Fruit fly (Drosophila melanogaster): ENCODE results near the gene Hsp26.

Gene Hsp26

DNA sequence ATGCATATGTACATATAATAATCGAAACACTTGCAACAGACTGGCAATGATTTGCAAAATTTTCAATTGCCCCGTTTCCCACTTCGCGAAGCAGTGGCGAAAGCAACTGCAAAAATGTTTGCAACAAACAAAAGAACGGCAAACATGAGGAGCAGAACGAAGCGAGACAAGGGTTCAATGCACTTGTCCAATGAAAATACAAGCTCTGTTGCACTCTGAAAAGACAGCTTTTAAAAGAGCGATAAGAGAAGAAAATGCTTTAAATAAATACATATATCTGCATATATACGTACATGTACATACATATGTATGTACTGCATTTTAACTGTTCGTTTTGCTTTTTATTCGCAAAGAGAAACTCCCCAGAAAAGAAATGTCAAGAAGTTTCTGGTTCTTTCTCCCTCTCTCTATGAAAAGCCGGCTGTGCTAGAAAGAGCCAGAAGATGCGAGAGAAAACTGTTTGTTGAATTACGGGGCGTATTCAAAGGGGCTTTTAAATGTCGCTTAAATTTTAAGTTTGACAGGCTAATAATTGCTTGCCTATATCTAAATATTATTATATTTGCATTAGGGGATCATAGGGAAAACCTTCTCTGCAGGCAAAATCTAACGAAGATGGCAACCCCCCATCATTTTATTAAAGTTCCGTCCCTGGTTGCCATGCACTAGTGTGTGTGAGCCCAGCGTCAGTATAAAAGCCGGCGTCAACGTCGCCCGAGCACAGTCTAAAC lies 6.3 kb upstream of the Hsp26 start, which contains the start of gene Hsp27 (continued):
- TF ChIP-seq pum (GFP tag; optimal IDR thresholded peaks at IDR 0.05) (peak; percentile 94), PHDP (tag; optimal IDR thresholded peaks at IDR 0.05) (peak; percentile 98), CG13424 (tag; optimal IDR thresholded peaks at IDR 0.05) (peak; percentile 95), CG9876 (GFP tag; optimal IDR thresholded peaks at IDR 0.05) (peak; percentile 55), CG34224 (GFP tag; IDR thresholded peaks at IDR 0.05; ENCODE audit: partially characterized antibody) (peak; percentile 31; the same call in 1 of the 3 replicates), Med (GFP tag) (peak; percentile 98), CG10431 (GFP tag; optimal IDR thresholded peaks at IDR 0.05) (peak; percentile 93), crc (GFP tag; optimal IDR thresholded peaks at IDR 0.05) (peak; percentile 92), ac (GFP tag; optimal IDR thresholded peaks at IDR 0.05) (peak; percentile 82), CG15479 (GFP tag; optimal IDR thresholded peaks at IDR 0.05) (no peak), sc (optimal IDR thresholded peaks at IDR 0.05) (no peak), sc (GFP tag; optimal IDR thresholded peaks at IDR 0.05) (peak; percentile 98), CG13624 (GFP tag; optimal IDR thresholded peaks at IDR 0.05) (peak; percentile 96), Chrac-16 (GFP tag; optimal IDR thresholded peaks at IDR 0.05) (peak; percentile 98), lbe (GFP tag; optimal IDR thresholded peaks at IDR 0.05) (peak; percentile 99), CG12219 (GFP tag; optimal IDR thresholded peaks at IDR 0.05) (peak; percentile 94), stwl (tag; optimal IDR thresholded peaks at IDR 0.05) (peak; percentile 65), Oli (tag; optimal IDR thresholded peaks at IDR 0.05) (peak; percentile 99), pita (GFP tag; optimal IDR thresholded peaks at IDR 0.05) (no peak), Sox100B (GFP tag; optimal IDR thresholded peaks at IDR 0.05) (peak; percentile 97), CoRest (tag; optimal IDR thresholded peaks at IDR 0.05) (peak; percentile 97), pfk (GFP tag; optimal IDR thresholded peaks at IDR 0.05) (peak; percentile 24), Ets65A (GFP tag) (peak; percentile 98), CG3838 (GFP tag; optimal IDR thresholded peaks at IDR 0.05) (peak; percentile 87), BEAF-32 (GFP tag; optimal IDR thresholded peaks at IDR 0.05) (peak; percentile 8), Dek (tag; optimal IDR thresholded peaks at IDR 0.05) (peak; percentile 97), CG10543 (GFP tag; optimal IDR thresholded peaks at IDR 0.05) (peak; percentile 74), Deaf1 (tag; optimal IDR thresholded peaks at IDR 0.05) (peak; percentile 86), phol (tag; optimal IDR thresholded peaks at IDR 0.05) (peak; percentile 98), gcm (GFP tag; optimal IDR thresholded peaks at IDR 0.05) (peak; percentile 97), Gug (GFP tag; IDR thresholded peaks at IDR 0.05) (peak; percentile 99), CG17829 (tag; optimal IDR thresholded peaks at IDR 0.05) (peak; percentile 98), CG7963 (GFP tag; IDR thresholded peaks at IDR 0.05; ENCODE audit: partially characterized antibody) (no peak), HmgD (GFP tag; optimal IDR thresholded peaks at IDR 0.05) (peak; percentile 38), Lim3 (GFP tag; IDR thresholded peaks at IDR 0.05) (peak; percentile 95), CG5953 (GFP tag; IDR thresholded peaks at IDR 0.05) (peak; percentile 97), Atf3 (GFP tag; optimal IDR thresholded peaks at IDR 0.05) (peak; percentile 74), CG8478 (optimal IDR thresholded peaks at IDR 0.05) (peak; percentile 27), lola (GFP tag; optimal IDR thresholded peaks at IDR 0.05) (peak in 1 of 3 experiments; percentile 95), slp2 (GFP tag; optimal IDR thresholded peaks at IDR 0.05) (peak; percentile 95), pan (optimal IDR thresholded peaks at IDR 0.05) (no peak), pan (GFP tag; optimal IDR thresholded peaks at IDR 0.05 in 1 of 2, IDR thresholded peaks at IDR 0.05 in 1 of 2) (peak in 1 of 2 experiments; percentile 99), vvl (GFP tag; IDR thresholded peaks at IDR 0.05) (peak; percentile 99), bbx (GFP tag; IDR thresholded peaks at IDR 0.05; ENCODE audit: partially characterized antibody) (peak; percentile 22; the same call in 1 of the 2 replicates), cas (GFP tag; IDR thresholded peaks at IDR 0.05) (peak; percentile 95), CG1233 (GFP tag; optimal IDR thresholded peaks at IDR 0.05) (peak; percentile 97), Max (GFP tag; optimal IDR thresholded peaks at IDR 0.05) (peak; percentile 98), gce (GFP tag; IDR thresholded peaks at IDR 0.05) (peak; percentile 98), scrt (GFP tag; optimal IDR thresholded peaks at IDR 0.05) (peak; percentile 95)
